Worm (Caenorhabditis elegans) whole organism, L1 larva: Measurements from ENCODE around the gene Y15E3A.5.
A peak's percentile ranks its signal among the peaks of the same experiment; 100 is the strongest.

Experiments
- C16A3.4 ChIP-seq: fragments of 150-350 bp; optimal IDR thresholded peaks from 2 replicates; lab custom pipeline; 2014; ENCODE audit warnings: missing biosample characterization, missing genetic modification characterization
- C34B4.2 ChIP-seq: sonication (generic microtip); optimal IDR thresholded peaks from 2 replicates; lab custom pipeline; 2017; ENCODE audit warnings: mild to moderate bottlenecking, missing genetic modification characterization, missing compliant biosample characterization
- Y116A8C.19 ChIP-seq: sonication (generic microtip); optimal IDR thresholded peaks from 2 replicates; lab custom pipeline; 2016; ENCODE audit warnings: missing compliant biosample characterization, missing genetic modification characterization, borderline replicate concordance
- aha-1 ChIP-seq: fragments of 150-350 bp; optimal IDR thresholded peaks from 2 replicates; lab custom pipeline; 2014; ENCODE audit warnings: missing biosample characterization, missing genetic modification characterization
- alr-1 ChIP-seq: fragments of 200-800 bp; sonication (Bioruptor generic); optimal IDR thresholded peaks from 2 replicates; lab custom pipeline; 2018; ENCODE audit warnings: borderline replicate concordance, mild to moderate bottlenecking, missing genetic modification characterization, missing compliant biosample characterization
- ama-1 ChIP-seq: fragments of 150-350 bp; optimal IDR thresholded peaks from 2 replicates; lab custom pipeline; 2014
- blmp-1 ChIP-seq: fragments of 150-350 bp; optimal IDR thresholded peaks from 2 replicates; lab custom pipeline; 2014; ENCODE audit warnings: missing biosample characterization, missing genetic modification characterization
- ceh-63 ChIP-seq: fragments of 200-800 bp; sonication (Bioruptor generic); optimal IDR thresholded peaks from 2 replicates; lab custom pipeline; 2018; ENCODE audit warnings: mild to moderate bottlenecking, missing genetic modification characterization, missing compliant biosample characterization
- ceh-8 ChIP-seq: fragments of 200-800 bp; sonication (Bioruptor generic); optimal IDR thresholded peaks from 2 replicates; lab custom pipeline; 2018; ENCODE audit warnings: mild to moderate bottlenecking, missing genetic modification characterization, moderate library complexity, missing compliant biosample characterization
- ceh-82 ChIP-seq, 3 experiments: fragments of 150-350 bp in 1 of 3; sonication (generic microtip) in 2 of 3; optimal IDR thresholded peaks; 2 replicates each; lab custom pipeline; 2014 to 2017; ENCODE audit warnings: missing biosample characterization in 3 of 3, missing genetic modification characterization in 3 of 3
- ces-1 ChIP-seq: fragments of 150-350 bp; optimal IDR thresholded peaks from 2 replicates; lab custom pipeline; 2014; ENCODE audit warnings: missing biosample characterization, missing genetic modification reagents, missing genetic modification characterization
- dsc-1 ChIP-seq: sonication (generic microtip); optimal IDR thresholded peaks from 2 replicates; lab custom pipeline; 2016; ENCODE audit warnings: mild to moderate bottlenecking, missing genetic modification characterization, missing compliant biosample characterization
- efl-3 ChIP-seq: fragments of 200-800 bp; sonication (Bioruptor generic); optimal IDR thresholded peaks from 2 replicates; lab custom pipeline; 2018; ENCODE audit warnings: mild to moderate bottlenecking, missing genetic modification characterization, missing compliant biosample characterization
- elt-3 ChIP-seq, 6 experiments: fragments of 150-350 bp in 1 of 6; sonication (generic microtip); optimal IDR thresholded peaks; 2 replicates each; lab custom pipeline; 2017 to 2018; ENCODE audit warnings: missing biosample characterization in 6 of 6, missing genetic modification characterization in 6 of 6, inconsistent platforms in 1 of 6
- ets-5 ChIP-seq: fragments of 200-800 bp; sonication (Bioruptor generic); IDR thresholded peaks from 2 replicates; pipeline ENCODE4 v1.3.6; 2022; ENCODE audit warnings: missing genetic modification characterization, missing compliant biosample characterization
- fkh-10 ChIP-seq: sonication (generic microtip); optimal IDR thresholded peaks from 2 replicates; lab custom pipeline; 2017; ENCODE audit warnings: missing biosample characterization, missing genetic modification reagents, missing genetic modification characterization
- fkh-4 ChIP-seq: sonication (generic microtip); optimal IDR thresholded peaks from 2 replicates; lab custom pipeline; 2016; ENCODE audit warnings: missing compliant biosample characterization, missing genetic modification characterization, borderline replicate concordance
- fkh-8 ChIP-seq: sonication (generic microtip); optimal IDR thresholded peaks from 2 replicates; lab custom pipeline; 2016; ENCODE audit warnings: mild to moderate bottlenecking, missing genetic modification characterization, missing compliant biosample characterization
- hlh-17 ChIP-seq: fragments of 200-800 bp; sonication (Bioruptor generic); optimal IDR thresholded peaks from 2 replicates; lab custom pipeline; 2018; ENCODE audit warnings: missing genetic modification characterization, mild to moderate bottlenecking, missing compliant biosample characterization, moderate library complexity, borderline replicate concordance
- irx-1 ChIP-seq: sonication (generic microtip); optimal IDR thresholded peaks from 2 replicates; lab custom pipeline; 2016; ENCODE audit warnings: missing genetic modification characterization, missing compliant biosample characterization
- isw-1 ChIP-seq: fragments of 200-800 bp; sonication (Bioruptor generic); IDR thresholded peaks from 2 replicates; pipeline ENCODE4 v1.3.6; 2022; ENCODE audit warnings: missing genetic modification characterization, missing compliant biosample characterization
- jun-1 ChIP-seq: fragments of 150-350 bp; optimal IDR thresholded peaks from 2 replicates; lab custom pipeline; 2014; ENCODE audit warnings: missing biosample characterization, missing genetic modification reagents, missing genetic modification characterization
- lin-15B ChIP-seq: fragments of 150-350 bp; sonication (generic microtip); optimal IDR thresholded peaks from 3 replicates; lab custom pipeline; 2014; ENCODE audit warnings: missing biosample characterization, missing genetic modification characterization
- lsy-2 ChIP-seq, 2 experiments: fragments of 150-350 bp; optimal IDR thresholded peaks; 2 replicates each; lab custom pipeline; 2014; ENCODE audit warnings: missing biosample characterization in 2 of 2, missing genetic modification characterization in 2 of 2
- mab-9 ChIP-seq: fragments of 200-800 bp; sonication (Bioruptor generic); IDR thresholded peaks from 2 replicates; pipeline ENCODE4 v1.3.6; 2022; ENCODE audit warnings: missing genetic modification reagents, missing genetic modification characterization, missing compliant biosample characterization
- mdl-1 ChIP-seq, 2 experiments: fragments of 150-350 bp; optimal IDR thresholded peaks; 2 replicates each; lab custom pipeline; 2014 to 2017; ENCODE audit warnings: missing biosample characterization in 2 of 2, missing genetic modification characterization in 2 of 2, inconsistent platforms in 1 of 2
- mep-1 ChIP-seq: fragments of 150-350 bp; optimal IDR thresholded peaks from 2 replicates; lab custom pipeline; 2014; ENCODE audit warnings: missing biosample characterization, missing genetic modification characterization
- nhr-11 ChIP-seq: fragments of 150-350 bp; optimal IDR thresholded peaks from 2 replicates; lab custom pipeline; 2014; ENCODE audit warnings: missing biosample characterization, missing genetic modification characterization
- nhr-12 ChIP-seq: sonication (generic microtip); optimal IDR thresholded peaks from 2 replicates; lab custom pipeline; 2017; ENCODE audit warnings: missing biosample characterization, missing genetic modification characterization
- nhr-19 ChIP-seq: fragments of 200-800 bp; sonication (Bioruptor generic); conservative IDR thresholded peaks from 2 replicates; pipeline ENCODE4 v1.3.6; 2022; ENCODE audit warnings: missing genetic modification characterization, missing compliant biosample characterization
- nhr-20 ChIP-seq: sonication (generic microtip); optimal IDR thresholded peaks from 2 replicates; lab custom pipeline; 2016; ENCODE audit warnings: mild to moderate bottlenecking, missing genetic modification characterization, missing compliant biosample characterization
- nhr-237 ChIP-seq: fragments of 150-350 bp; optimal IDR thresholded peaks from 2 replicates; lab custom pipeline; 2014; ENCODE audit warnings: missing biosample characterization, missing genetic modification characterization
- nhr-28 ChIP-seq: fragments of 150-350 bp; optimal IDR thresholded peaks from 2 replicates; lab custom pipeline; 2014; ENCODE audit warnings: missing biosample characterization, missing genetic modification characterization
- nhr-71 ChIP-seq: sonication (generic microtip); optimal IDR thresholded peaks from 2 replicates; lab custom pipeline; 2016; ENCODE audit warnings: mild to moderate bottlenecking, missing genetic modification characterization, moderate library complexity, missing compliant biosample characterization
- nhr-76 ChIP-seq: sonication (generic microtip); optimal IDR thresholded peaks from 2 replicates; lab custom pipeline; 2017; ENCODE audit warnings: missing biosample characterization, missing genetic modification characterization
- nhr-77 ChIP-seq: fragments of 150-350 bp; optimal IDR thresholded peaks from 2 replicates; lab custom pipeline; 2014; ENCODE audit warnings: missing biosample characterization, missing genetic modification characterization
- nhr-90 ChIP-seq: sonication (generic microtip); optimal IDR thresholded peaks from 2 replicates; lab custom pipeline; 2016; ENCODE audit warnings: mild to moderate bottlenecking, missing genetic modification characterization, missing compliant biosample characterization; ENCODE audit not compliant: poor library complexity
- pag-3 ChIP-seq: sonication (generic microtip); optimal IDR thresholded peaks from 2 replicates; lab custom pipeline; 2017; ENCODE audit warnings: missing genetic modification characterization, mild to moderate bottlenecking, missing compliant biosample characterization, antibody characterized with exemption, borderline replicate concordance; ENCODE audit not compliant: insufficient read depth
- pax-3 ChIP-seq: fragments of 200-800 bp; sonication (Bioruptor generic); optimal IDR thresholded peaks from 2 replicates; lab custom pipeline; 2018; ENCODE audit warnings: mild to moderate bottlenecking, missing genetic modification characterization, moderate library complexity, missing compliant biosample characterization
- sox-4 ChIP-seq: sonication (generic microtip); optimal IDR thresholded peaks from 2 replicates; lab custom pipeline; 2016; ENCODE audit warnings: missing genetic modification characterization, missing compliant biosample characterization
- sup-37 ChIP-seq: fragments of 200-800 bp; sonication (Bioruptor generic); optimal IDR thresholded peaks from 2 replicates; lab custom pipeline; 2018; ENCODE audit warnings: mild to moderate bottlenecking, missing genetic modification characterization, missing compliant biosample characterization
- tlp-1 ChIP-seq: fragments of 150-350 bp; optimal IDR thresholded peaks from 2 replicates; lab custom pipeline; 2014; ENCODE audit warnings: missing biosample characterization, missing genetic modification characterization
- unc-30 ChIP-seq: sonication (generic microtip); optimal IDR thresholded peaks from 2 replicates; lab custom pipeline; 2017; ENCODE audit warnings: missing biosample characterization, missing genetic modification characterization
- unc-62 ChIP-seq: fragments of 150-350 bp; optimal IDR thresholded peaks from 2 replicates; lab custom pipeline; 2014; ENCODE audit warnings: missing biosample characterization, missing genetic modification reagents, missing genetic modification characterization
- unc-98 ChIP-seq: fragments of 200-800 bp; sonication (Bioruptor generic); IDR thresholded peaks from 2 replicates; pipeline ENCODE4 v1.3.6; 2022; ENCODE audit warnings: missing genetic modification characterization, missing compliant biosample characterization
- xbp-1 ChIP-seq: sonication (generic microtip); optimal IDR thresholded peaks from 2 replicates; lab custom pipeline; 2016; ENCODE audit warnings: missing genetic modification characterization, missing compliant biosample characterization
- zip-4 ChIP-seq: fragments of 200-800 bp; sonication (Bioruptor generic); optimal IDR thresholded peaks from 2 replicates; lab custom pipeline; 2018; ENCODE audit warnings: mild to moderate bottlenecking, missing genetic modification characterization, moderate library complexity, missing compliant biosample characterization
- ztf-11 ChIP-seq, 2 experiments: sonication (generic microtip); optimal IDR thresholded peaks; 2 replicates each; lab custom pipeline; 2016 to 2017; ENCODE audit warnings: missing genetic modification characterization in 2 of 2, missing biosample characterization in 1 of 2, missing compliant biosample characterization in 1 of 2

Gene Y15E3A.5

DNA sequence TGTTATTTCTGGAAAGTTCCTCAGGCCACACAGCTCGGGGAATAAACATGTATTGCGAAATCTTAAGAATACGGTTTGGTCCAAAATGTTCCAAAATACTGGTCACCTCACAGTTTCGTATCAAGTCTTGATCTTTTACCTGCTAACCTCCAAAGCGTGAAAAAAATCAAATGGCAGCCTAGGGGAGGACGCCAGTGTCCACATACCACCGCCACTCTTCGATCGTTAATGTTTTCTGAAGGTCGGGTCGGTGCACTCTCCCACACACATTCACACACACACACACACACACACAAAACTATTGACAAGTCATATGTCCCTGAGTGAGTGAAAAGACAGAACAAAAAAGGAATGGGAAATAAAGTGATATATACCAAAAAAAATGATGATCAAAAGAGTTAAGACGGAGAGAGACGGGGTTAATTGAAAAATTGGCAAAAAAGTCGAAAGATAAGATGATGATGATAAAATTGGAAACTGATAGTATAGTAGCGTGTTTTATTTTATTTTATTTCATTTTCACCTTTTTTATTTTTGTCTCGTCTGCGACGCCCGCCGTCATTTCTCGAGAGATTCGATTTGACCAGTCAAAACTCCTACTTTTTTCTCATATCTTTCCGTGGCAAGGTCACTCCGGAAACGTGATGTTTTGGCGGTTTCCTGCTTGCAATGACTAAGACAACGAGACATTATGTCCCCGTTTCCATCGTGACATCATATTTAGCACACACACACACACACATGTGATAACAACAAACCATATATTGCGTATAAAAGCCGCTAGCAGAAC, at the start of gene Y15E3A.5 (continued):
- TF ChIP-seq ceh-63 = no peak
- TF ChIP-seq fkh-4 = no peak
- TF ChIP-seq Y116A8C.19 (tag; lab: Kevin White, UChicago) = no peak
- peak in 5 of 6 experiments; percentile 49 to 85 (median 74) for TF ChIP-seq elt-3 (tag; optimal IDR thresholded peaks at IDR 0.05; lab: Kevin White, UChicago)
- TF ChIP-seq pax-3 = no peak
- TF ChIP-seq blmp-1 (tag; lab: Kevin White, UChicago) = peak; percentile 65
- no peak for TF ChIP-seq ceh-8 (GFP tag; lab: Kevin White, UChicago)
- TF ChIP-seq zip-4 = peak; percentile 47
- TF ChIP-seq xbp-1 = no peak
- peak; percentile 49 for TF ChIP-seq nhr-19
- TF ChIP-seq pag-3 (tag; lab: Kevin White, UChicago) = peak; percentile 69
- TF ChIP-seq efl-3 = no peak
- TF ChIP-seq ztf-11 (tag; optimal IDR thresholded peaks at IDR 0.05; lab: Kevin White, UChicago) = no peak
- no peak for TF ChIP-seq ets-5
- no peak for TF ChIP-seq fkh-8 (tag; lab: Kevin White, UChicago)
- TF ChIP-seq mdl-1 (tag; optimal IDR thresholded peaks at IDR 0.05; lab: Kevin White, UChicago) = peak in 1 of 2 experiments; percentile 84
- no peak for TF ChIP-seq fkh-10 (GFP tag; lab: Kevin White, UChicago)
- no peak for TF ChIP-seq nhr-28 (tag; lab: Kevin White, UChicago)
- TF ChIP-seq tlp-1 (tag; lab: Kevin White, UChicago) = no peak
- no peak for TF ChIP-seq nhr-12
- no peak for TF ChIP-seq sup-37 (GFP tag; lab: Kevin White, UChicago)
- TF ChIP-seq unc-30 (tag; lab: Kevin White, UChicago) = no peak
- peak; percentile 80 for TF ChIP-seq nhr-90 (tag; lab: Kevin White, UChicago)
- no peak for TF ChIP-seq nhr-237 (tag; lab: Kevin White, UChicago)
- TF ChIP-seq nhr-20 (tag; lab: Kevin White, UChicago) = peak; percentile 81
- TF ChIP-seq mep-1 (tag; lab: Kevin White, UChicago) = peak; percentile 73
- no peak for TF ChIP-seq C34B4.2 (tag; lab: Kevin White, UChicago)
- TF ChIP-seq, all 84 proteins: peak for 31

DNA sequence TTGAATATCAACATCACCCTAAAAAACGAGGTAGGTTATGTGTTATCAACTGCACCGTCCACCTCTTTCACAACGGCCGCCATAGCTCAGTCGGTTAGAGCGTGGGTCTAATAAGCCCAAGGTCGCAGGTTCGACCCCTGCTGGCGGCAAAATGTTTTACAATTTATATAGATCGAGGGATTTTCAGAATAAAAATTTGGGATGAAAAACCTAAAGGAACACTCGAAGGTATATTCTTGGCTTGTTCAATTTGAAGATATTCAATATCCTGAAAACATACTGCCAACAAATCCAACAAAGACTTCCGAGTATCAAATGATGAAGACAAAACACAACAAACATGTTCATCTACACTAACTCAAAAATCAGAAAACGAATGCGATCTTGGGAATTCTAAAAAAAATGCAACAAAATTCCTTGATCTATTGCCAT, 42.9 kb upstream of the Y15E3A.5 start:
- no peak for TF ChIP-seq ama-1 (lab: Kevin White, UChicago)
- TF ChIP-seq C34B4.2 (tag; lab: Kevin White, UChicago) = no peak
- TF ChIP-seq ces-1 (GFP tag; lab: Kevin White, UChicago) = no peak
- no peak for TF ChIP-seq lin-15B
- TF ChIP-seq sox-4 (tag; lab: Kevin White, UChicago) = no peak
- TF ChIP-seq hlh-17 (GFP tag; lab: Kevin White, UChicago) = no peak
- no peak for TF ChIP-seq blmp-1 (tag; lab: Kevin White, UChicago)
- peak; percentile 52 for TF ChIP-seq mep-1 (tag; lab: Kevin White, UChicago)
- TF ChIP-seq nhr-20 (tag; lab: Kevin White, UChicago) = peak; percentile 38
- no peak for TF ChIP-seq nhr-11
- no peak for TF ChIP-seq unc-30 (tag; lab: Kevin White, UChicago)
- TF ChIP-seq fkh-10 (GFP tag; lab: Kevin White, UChicago) = no peak
- no peak for TF ChIP-seq nhr-12
- TF ChIP-seq isw-1 = no peak
- peak; percentile 8 for TF ChIP-seq C16A3.4 (tag; lab: Kevin White, UChicago)
- no peak for TF ChIP-seq nhr-77
- TF ChIP-seq unc-98 (GFP tag; lab: Robert Waterston, UW) = no peak
- no peak for TF ChIP-seq unc-62 (GFP tag; lab: Kevin White, UChicago)
- peak; percentile 52 for TF ChIP-seq nhr-71
- no peak for TF ChIP-seq jun-1
- peak; percentile 13 to 39 for TF ChIP-seq lsy-2 (tag; optimal IDR thresholded peaks at IDR 0.05; lab: Kevin White, UChicago)
- TF ChIP-seq pax-3 = no peak
- peak; percentile 26 for TF ChIP-seq dsc-1 (tag; lab: Kevin White, UChicago)
- no peak for TF ChIP-seq ceh-82 (tag; optimal IDR thresholded peaks at IDR 0.05; lab: Kevin White, UChicago)
- TF ChIP-seq aha-1 (tag; lab: Kevin White, UChicago) = no peak
- TF ChIP-seq mab-9 (GFP tag; lab: Robert Waterston, UW) = no peak
- TF ChIP-seq sup-37 (GFP tag; lab: Kevin White, UChicago) = no peak
- no peak for TF ChIP-seq alr-1 (tag; lab: Kevin White, UChicago)
- TF ChIP-seq nhr-76 (tag; lab: Kevin White, UChicago) = no peak
- no peak for TF ChIP-seq fkh-4
- TF ChIP-seq nhr-28 (tag; lab: Kevin White, UChicago) = no peak
- no peak for TF ChIP-seq fkh-8 (tag; lab: Kevin White, UChicago)
- TF ChIP-seq tlp-1 (tag; lab: Kevin White, UChicago) = no peak
- peak; percentile 5 for TF ChIP-seq irx-1 (tag; lab: Kevin White, UChicago)
